Worm (Caenorhabditis elegans) whole organism, midembryonic: ENCODE data around the gene fip-1.

Source experiments
- flt-1 ChIP-seq: fragments of 200-800 bp; sonication (Bioruptor generic); IDR thresholded peaks from 2 replicates; pipeline ENCODE4 v1.3.6; 2022; ENCODE audit warnings: missing genetic modification characterization, missing compliant biosample characterization
- klf-2 ChIP-seq: fragments of 200-800 bp; sonication (Bioruptor generic); conservative IDR thresholded peaks from 2 replicates; pipeline ENCODE4 v1.3.6; 2022; ENCODE audit warnings: missing genetic modification reagents, missing genetic modification characterization, missing compliant biosample characterization
- med-1 ChIP-seq: sonication (generic microtip); optimal IDR thresholded peaks from 2 replicates; lab custom pipeline; 2017; ENCODE audit warnings: missing genetic modification characterization, mild to moderate bottlenecking, missing compliant biosample characterization, antibody characterized with exemption, missing genetic modification reagents; ENCODE audit not compliant: insufficient read depth
- ref-1 ChIP-seq: fragments of 200-800 bp; sonication (Bioruptor generic); conservative IDR thresholded peaks from 2 replicates; pipeline ENCODE4 v1.3.6; 2022; ENCODE audit warnings: missing genetic modification reagents, missing genetic modification characterization, missing compliant biosample characterization
- ztf-23 ChIP-seq: fragments of 200-800 bp; sonication (Bioruptor generic); IDR thresholded peaks from 2 replicates; pipeline ENCODE4 v1.3.6; 2022; ENCODE audit warnings: missing genetic modification reagents, missing genetic modification characterization, missing compliant biosample characterization
- ztf-29 ChIP-seq: fragments of 200-800 bp; sonication (Bioruptor generic); IDR thresholded peaks from 2 replicates; pipeline ENCODE4 v1.3.6; 2022; ENCODE audit warnings: missing genetic modification reagents, missing genetic modification characterization, missing compliant biosample characterization

DNA sequence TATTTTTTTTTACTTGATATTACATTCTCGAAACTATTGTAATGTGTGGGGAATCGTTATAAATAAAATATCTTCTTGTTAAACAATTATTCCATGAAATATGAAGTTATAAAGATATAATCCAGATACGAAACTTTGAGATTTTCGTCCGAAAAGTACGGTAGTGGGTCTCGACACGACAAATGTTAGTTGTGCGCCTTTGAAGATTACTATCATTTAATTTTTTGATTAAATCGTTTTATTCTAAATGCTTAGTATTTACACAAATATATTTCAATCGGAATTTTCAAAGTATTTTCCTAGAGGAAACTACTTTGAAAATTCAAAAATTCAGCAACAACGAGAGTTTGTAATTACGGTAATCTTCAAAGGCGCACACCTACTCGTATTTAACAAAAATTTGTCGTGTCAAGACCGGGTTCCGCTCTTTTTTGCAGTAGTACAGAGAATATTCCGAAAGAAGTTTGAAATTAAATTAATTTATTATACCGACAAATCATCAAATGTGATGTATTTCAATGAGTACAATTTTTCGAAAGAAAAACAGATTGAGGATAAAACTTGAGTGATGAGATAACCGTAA, 12.7 kb downstream of the fip-1 start:
- TF ChIP-seq med-1 (GFP tag; lab: Kevin White, UChicago) (no peak), flt-1 (GFP tag; lab: Robert Waterston, UW) (no peak), klf-2 (no peak), ref-1 (GFP tag; lab: Robert Waterston, UW) (no peak), ztf-29 (GFP tag; lab: Robert Waterston, UW) (no peak), ztf-23 (no peak)
